Worm (Caenorhabditis elegans) whole organism, L2 larva: ENCODE results near the gene msp-58.

Experiments
- crh-2 ChIP-seq: sonication (generic microtip); optimal IDR thresholded peaks from 2 replicates; lab custom pipeline; 2017; ENCODE audit warnings: missing biosample characterization, missing genetic modification characterization
- egl-27 ChIP-seq: sonication (generic microtip); optimal IDR thresholded peaks from 3 replicates; lab custom pipeline; 2017; ENCODE audit warnings: missing biosample characterization, missing genetic modification reagents, missing genetic modification characterization
- nhr-11 ChIP-seq: fragments of 150-350 bp; optimal IDR thresholded peaks from 2 replicates; lab custom pipeline; 2014; ENCODE audit warnings: missing biosample characterization, missing genetic modification characterization
- nhr-21 ChIP-seq: fragments of 150-350 bp; optimal IDR thresholded peaks from 2 replicates; lab custom pipeline; 2014; ENCODE audit warnings: missing biosample characterization, missing genetic modification characterization
- unc-39 ChIP-seq: fragments of 150-350 bp; optimal IDR thresholded peaks from 2 replicates; lab custom pipeline; 2014; ENCODE audit warnings: missing biosample characterization, missing genetic modification characterization
- zag-1 ChIP-seq: fragments of 150-350 bp; optimal IDR thresholded peaks from 2 replicates; lab custom pipeline; 2014; ENCODE audit warnings: missing biosample characterization, missing genetic modification characterization
- ztf-11 ChIP-seq: sonication (generic microtip); optimal IDR thresholded peaks from 2 replicates; lab custom pipeline; 2017; ENCODE audit warnings: missing biosample characterization, missing genetic modification characterization

DNA sequence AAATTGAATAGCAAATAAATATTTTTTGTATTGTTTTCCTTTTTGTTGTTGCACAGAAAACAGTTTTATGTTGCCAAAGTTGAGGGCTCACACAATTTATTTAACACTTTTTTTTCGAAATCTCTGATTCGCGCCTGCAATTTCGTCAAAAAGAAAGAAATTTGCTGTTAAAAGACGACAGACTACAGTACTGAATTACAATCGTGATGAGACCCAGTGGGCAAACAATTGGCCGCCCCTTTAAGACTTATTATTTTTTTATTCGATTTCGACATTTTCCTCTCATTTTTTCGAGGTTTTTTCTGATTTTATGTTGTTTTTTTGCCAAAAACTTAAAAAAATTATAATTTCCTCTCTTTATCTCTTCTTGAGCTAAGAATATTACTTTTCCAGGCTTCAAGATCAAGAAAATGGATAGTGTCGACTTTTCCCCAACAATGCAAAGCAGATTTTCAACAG, 34.2 kb upstream of the msp-58 start, which contains the start of gene slfl-4:
- no peak for TF ChIP-seq ztf-11 (tag; lab: Kevin White, UChicago)
- TF ChIP-seq crh-2, result no peak
- no peak for TF ChIP-seq nhr-11 (tag; lab: Kevin White, UChicago)
- no peak for TF ChIP-seq nhr-21
- no peak for TF ChIP-seq egl-27 (tag; lab: Kevin White, UChicago)
- no peak for TF ChIP-seq unc-39 (tag; lab: Kevin White, UChicago)
- TF ChIP-seq zag-1, result no peak
